Worm (Caenorhabditis elegans) whole organism, L4/young adult: Measurements from ENCODE around the gene fbxc-52.

Experiments used
- dao-5 ChIP-seq: sonication (generic microtip); optimal IDR thresholded peaks from 2 replicates; lab custom pipeline; 2016; ENCODE audit warnings: missing genotype, missing genetic modification characterization, moderate library complexity, missing compliant biosample characterization
- him-1 ChIP-seq: sonication (generic microtip); optimal IDR thresholded peaks from 2 replicates; lab custom pipeline; 2016; ENCODE audit warnings: missing genotype, missing genetic modification reagents, missing genetic modification characterization, missing compliant biosample characterization

ce11 chrII:3701305-3701704 is 15.8 kb upstream of the fbxc-52 start, which contains the start of gene srx-105:
- TF ChIP-seq him-1 (tag; lab: Kevin White, UChicago) (no peak), dao-5 (tag; lab: Kevin White, UChicago) (no peak)
